Worm (Caenorhabditis elegans) whole organism, midembryonic: Measurements from ENCODE around the gene sup-1.

Experiments
- T22C8.4 ChIP-seq: fragments of 200-800 bp; sonication (Bioruptor generic); IDR thresholded peaks from 2 replicates; pipeline ENCODE4 v1.3.6; 2022; ENCODE audit warnings: missing genetic modification characterization, missing compliant biosample characterization
- cog-1 ChIP-seq: sonication (generic microtip); optimal IDR thresholded peaks from 2 replicates; lab custom pipeline; 2016; ENCODE audit warnings: missing genetic modification characterization, missing compliant biosample characterization
- ztf-23 ChIP-seq: fragments of 200-800 bp; sonication (Bioruptor generic); IDR thresholded peaks from 2 replicates; pipeline ENCODE4 v1.3.6; 2022; ENCODE audit warnings: missing genetic modification reagents, missing genetic modification characterization, missing compliant biosample characterization
- ztf-29 ChIP-seq: fragments of 200-800 bp; sonication (Bioruptor generic); IDR thresholded peaks from 2 replicates; pipeline ENCODE4 v1.3.6; 2022; ENCODE audit warnings: missing genetic modification reagents, missing genetic modification characterization, missing compliant biosample characterization

DNA sequence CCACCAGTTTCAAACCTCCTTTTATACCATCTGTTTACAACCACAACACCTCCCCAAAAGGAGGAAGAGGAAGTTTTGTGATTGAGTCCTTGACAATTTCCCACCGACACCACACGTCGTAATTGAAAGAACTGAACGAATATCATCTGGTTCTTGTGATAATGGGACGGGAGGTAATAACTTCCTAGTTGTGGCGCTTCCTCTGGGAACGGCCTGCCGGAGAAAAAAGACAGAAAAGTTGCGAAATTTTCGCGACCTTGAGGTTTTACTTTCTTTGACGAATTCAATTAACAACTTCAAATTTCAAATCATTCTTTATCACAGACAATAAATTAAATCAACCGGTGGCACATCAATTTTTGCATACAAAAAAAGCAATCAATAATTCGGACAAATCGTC, 30.8 kb downstream of the sup-1 start, which contains the start of gene col-96:
- no peak for TF ChIP-seq T22C8.4
- no peak for TF ChIP-seq cog-1 (tag; lab: Kevin White, UChicago)
- TF ChIP-seq ztf-29 (GFP tag; lab: Robert Waterston, UW): no peak
- no peak for TF ChIP-seq ztf-23 (GFP tag; lab: Robert Waterston, UW)
